Worm (Caenorhabditis elegans) whole organism, mixed stage, embryonic: ENCODE data around the gene Y82E9BL.18.

Experiments
- bed-3 ChIP-seq: fragments of 200-800 bp; sonication (Bioruptor generic); optimal IDR thresholded peaks from 3 replicates; lab custom pipeline; 2018; ENCODE audit warnings: mild to moderate bottlenecking, missing genetic modification characterization, moderate library complexity, missing compliant biosample characterization
- blmp-1 ChIP-seq: fragments of 150-350 bp; optimal IDR thresholded peaks from 2 replicates; lab custom pipeline; 2014; ENCODE audit warnings: missing biosample characterization, missing genetic modification characterization
- ceh-39 ChIP-seq: fragments of 150-350 bp; optimal IDR thresholded peaks from 2 replicates; lab custom pipeline; 2014; ENCODE audit warnings: missing biosample characterization, missing genetic modification characterization
- ceh-43 ChIP-seq: fragments of 200-800 bp; sonication (Bioruptor generic); optimal IDR thresholded peaks from 2 replicates; lab custom pipeline; 2018; ENCODE audit warnings: mild to moderate bottlenecking, missing genetic modification characterization, moderate library complexity, missing compliant biosample characterization
- ceh-83 ChIP-seq: fragments of 200-800 bp; sonication (Bioruptor generic); optimal IDR thresholded peaks from 2 replicates; lab custom pipeline; 2018; ENCODE audit warnings: mild to moderate bottlenecking, missing genetic modification characterization, missing compliant biosample characterization
- ces-1 ChIP-seq: fragments of 150-350 bp; optimal IDR thresholded peaks from 2 replicates; lab custom pipeline; 2014; ENCODE audit warnings: missing biosample characterization, missing genetic modification reagents, missing genetic modification characterization
- cnd-1 ChIP-seq: fragments of 200-800 bp; sonication (Bioruptor generic); optimal IDR thresholded peaks from 2 replicates; lab custom pipeline; 2018; ENCODE audit warnings: mild to moderate bottlenecking, missing genetic modification characterization, missing compliant biosample characterization
- drap-1 ChIP-seq: fragments of 200-800 bp; sonication (Bioruptor generic); optimal IDR thresholded peaks from 3 replicates; lab custom pipeline; 2018; ENCODE audit warnings: mild to moderate bottlenecking, missing genetic modification characterization, missing compliant biosample characterization
- elt-1 ChIP-seq: sonication (generic microtip); optimal IDR thresholded peaks from 2 replicates; lab custom pipeline; 2017; ENCODE audit warnings: missing genetic modification characterization, mild to moderate bottlenecking, missing compliant biosample characterization, antibody characterized with exemption, moderate library complexity, borderline replicate concordance; ENCODE audit not compliant: insufficient read depth
- elt-3 ChIP-seq: fragments of 150-350 bp; optimal IDR thresholded peaks from 2 replicates; lab custom pipeline; 2014; ENCODE audit warnings: missing biosample characterization, missing genetic modification characterization
- flh-1 ChIP-seq: fragments of 200-800 bp; sonication (Bioruptor generic); optimal IDR thresholded peaks from 2 replicates; lab custom pipeline; 2018; ENCODE audit warnings: mild to moderate bottlenecking, missing genetic modification characterization, moderate library complexity, missing compliant biosample characterization
- ham-2 ChIP-seq: fragments of 200-800 bp; sonication (Bioruptor generic); optimal IDR thresholded peaks from 2 replicates; lab custom pipeline; 2018; ENCODE audit warnings: mild to moderate bottlenecking, missing genetic modification characterization, missing compliant biosample characterization
- hlh-1 ChIP-seq: fragments of 150-350 bp; optimal IDR thresholded peaks from 2 replicates; lab custom pipeline; 2014; ENCODE audit warnings: missing biosample characterization, missing genetic modification reagents, missing genetic modification characterization
- lin-13 ChIP-seq: fragments of 150-350 bp; optimal IDR thresholded peaks from 2 replicates; lab custom pipeline; 2014; ENCODE audit warnings: missing biosample characterization, missing genetic modification characterization
- lin-32 ChIP-seq: fragments of 200-800 bp; sonication (Bioruptor generic); optimal IDR thresholded peaks from 2 replicates; lab custom pipeline; 2018; ENCODE audit warnings: mild to moderate bottlenecking, missing genetic modification characterization, missing compliant biosample characterization
- lsy-2 ChIP-seq: fragments of 150-350 bp; optimal IDR thresholded peaks from 2 replicates; lab custom pipeline; 2014; ENCODE audit warnings: missing biosample characterization, missing genetic modification characterization
- mab-5 ChIP-seq: fragments of 150-350 bp; optimal IDR thresholded peaks from 2 replicates; lab custom pipeline; 2014; ENCODE audit warnings: missing biosample characterization, missing genetic modification characterization
- mep-1 ChIP-seq: fragments of 150-350 bp; optimal IDR thresholded peaks from 2 replicates; lab custom pipeline; 2017; ENCODE audit warnings: missing biosample characterization, missing genetic modification reagents, missing genetic modification characterization, inconsistent platforms
- mls-2 ChIP-seq: sonication (generic microtip); optimal IDR thresholded peaks from 2 replicates; lab custom pipeline; 2016; ENCODE audit warnings: mild to moderate bottlenecking, missing genetic modification characterization, moderate library complexity, missing compliant biosample characterization
- nhr-12 ChIP-seq: fragments of 150-350 bp; optimal IDR thresholded peaks from 2 replicates; lab custom pipeline; 2014; ENCODE audit warnings: missing biosample characterization, missing genetic modification characterization
- nhr-2 ChIP-seq: fragments of 150-350 bp; optimal IDR thresholded peaks from 2 replicates; lab custom pipeline; 2014; ENCODE audit warnings: missing biosample characterization, missing genetic modification characterization
- nhr-237 ChIP-seq: fragments of 150-350 bp; optimal IDR thresholded peaks from 2 replicates; lab custom pipeline; 2014; ENCODE audit warnings: missing biosample characterization, missing genetic modification characterization
- nhr-28 ChIP-seq: fragments of 150-350 bp; optimal IDR thresholded peaks from 2 replicates; lab custom pipeline; 2014; ENCODE audit warnings: missing biosample characterization, missing genetic modification characterization
- nhr-76 ChIP-seq: sonication (generic microtip); optimal IDR thresholded peaks from 2 replicates; lab custom pipeline; 2017; ENCODE audit warnings: missing biosample characterization, missing genetic modification characterization
- pha-4 ChIP-seq: fragments of 150-350 bp; optimal IDR thresholded peaks from 2 replicates; lab custom pipeline; 2018; ENCODE audit warnings: missing biosample characterization, missing genetic modification reagents, missing genetic modification characterization
- sem-2 ChIP-seq: fragments of 200-800 bp; sonication (Bioruptor generic); optimal IDR thresholded peaks from 2 replicates; lab custom pipeline; 2018; ENCODE audit warnings: mild to moderate bottlenecking, missing genetic modification characterization, missing compliant biosample characterization
- snpc-4 ChIP-seq: fragments of 150-350 bp; optimal IDR thresholded peaks from 2 replicates; lab custom pipeline; 2014; ENCODE audit warnings: missing biosample characterization, missing genetic modification characterization
- sptf-1 ChIP-seq: sonication (generic microtip); optimal IDR thresholded peaks from 2 replicates; lab custom pipeline; 2017; ENCODE audit warnings: mild to moderate bottlenecking, missing genetic modification characterization, moderate library complexity, missing compliant biosample characterization
- tbx-8 ChIP-seq: fragments of 200-800 bp; sonication (Bioruptor generic); optimal IDR thresholded peaks from 2 replicates; lab custom pipeline; 2018; ENCODE audit warnings: mild to moderate bottlenecking, missing genetic modification characterization, moderate library complexity, missing compliant biosample characterization
- unc-120 ChIP-seq: sonication (generic microtip); optimal IDR thresholded peaks from 2 replicates; lab custom pipeline; 2017; ENCODE audit warnings: missing genetic modification characterization, missing compliant biosample characterization; ENCODE audit not compliant: poor library complexity, severe bottlenecking
- unc-62 ChIP-seq: fragments of 150-350 bp; optimal IDR thresholded peaks from 2 replicates; lab custom pipeline; 2014; ENCODE audit warnings: missing biosample characterization, missing genetic modification reagents, missing genetic modification characterization
- zip-8 ChIP-seq: fragments of 150-350 bp; optimal IDR thresholded peaks from 2 replicates; lab custom pipeline; 2014; ENCODE audit warnings: missing biosample characterization, missing genetic modification characterization
- ztf-11 ChIP-seq: fragments of 150-350 bp; optimal IDR thresholded peaks from 2 replicates; lab custom pipeline; 2014; ENCODE audit warnings: missing biosample characterization, missing genetic modification characterization

The Y82E9BL.18 gene

DNA sequence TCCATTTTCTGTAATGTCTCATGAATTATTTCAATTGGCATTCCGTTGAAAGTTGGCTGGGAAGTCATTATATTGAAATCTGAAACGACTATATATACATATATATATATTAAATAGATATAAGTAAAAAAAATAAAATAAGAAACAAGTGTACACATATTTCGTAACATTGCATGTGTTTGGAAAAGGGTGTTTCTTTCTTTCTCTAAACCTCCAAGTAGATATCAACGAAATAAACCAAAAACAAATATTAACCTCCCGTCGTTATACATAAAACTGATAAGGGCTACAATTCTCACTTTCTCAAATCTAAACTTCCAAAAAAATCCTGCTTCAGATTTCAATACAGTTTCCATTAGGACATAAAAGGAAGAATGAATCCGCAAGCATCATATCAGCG lies 18.4 kb upstream of the Y82E9BL.18 start, which contains the start of gene fbxa-79:
Gene fbxa-79, minus strand, starts transcription at position 86 of the 400 bp plus-strand sequence.
- TF ChIP-seq flh-1 (GFP tag; lab: Kevin White, UChicago) = no peak
- no peak for TF ChIP-seq drap-1 (GFP tag; lab: Kevin White, UChicago)
- TF ChIP-seq ces-1 (GFP tag; lab: Kevin White, UChicago) = no peak
- no peak for TF ChIP-seq lin-13 (tag; lab: Kevin White, UChicago)
- TF ChIP-seq pha-4 (tag; lab: Kevin White, UChicago) = no peak
- no peak for TF ChIP-seq cnd-1
- no peak for TF ChIP-seq ztf-11 (tag; lab: Kevin White, UChicago)
- TF ChIP-seq tbx-8 (GFP tag; lab: Kevin White, UChicago) = no peak
- no peak for TF ChIP-seq blmp-1 (tag; lab: Kevin White, UChicago)
- TF ChIP-seq ceh-39 = no peak
- TF ChIP-seq hlh-1 (tag; lab: Kevin White, UChicago) = no peak
- TF ChIP-seq ceh-43 = no peak
- no peak for TF ChIP-seq unc-120 (tag; lab: Kevin White, UChicago)
- TF ChIP-seq bed-3 (GFP tag; lab: Kevin White, UChicago) = no peak
- TF ChIP-seq snpc-4 = no peak
- TF ChIP-seq mls-2 = no peak
- no peak for TF ChIP-seq unc-62
- TF ChIP-seq sptf-1 (tag; lab: Kevin White, UChicago) = no peak
- no peak for TF ChIP-seq ham-2 (GFP tag; lab: Kevin White, UChicago)
- no peak for TF ChIP-seq nhr-76 (tag; lab: Kevin White, UChicago)

DNA sequence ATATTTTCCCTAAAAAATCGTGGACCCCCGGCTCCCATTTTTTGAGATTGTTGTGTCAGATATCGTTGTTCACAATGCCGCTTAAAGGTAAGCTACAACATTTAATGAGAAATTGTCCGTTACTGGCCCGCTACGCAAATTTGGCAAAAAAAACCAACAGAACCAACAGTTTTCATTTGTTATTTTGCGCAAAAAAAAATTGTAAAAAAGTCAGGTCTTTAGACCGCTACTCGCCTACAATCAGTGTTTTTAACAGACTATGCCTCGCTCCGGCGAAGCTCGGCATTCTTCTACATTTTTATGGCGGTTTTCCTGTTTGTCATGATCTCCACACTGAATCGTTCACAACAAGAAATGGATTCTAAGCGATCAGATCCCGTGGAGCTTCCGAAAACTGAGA lies 17.7 kb upstream of the Y82E9BL.18 start, which contains the start of gene Y82E9BL.12:
Gene Y82E9BL.12, plus strand, starts transcription at position 301 of the 400 bp plus-strand sequence.
- TF ChIP-seq zip-8 (tag; lab: Kevin White, UChicago) (no peak), lsy-2 (no peak), snpc-4 (no peak), cnd-1 (no peak), ceh-83 (GFP tag; lab: Kevin White, UChicago) (no peak), unc-62 (no peak), flh-1 (GFP tag; lab: Kevin White, UChicago) (no peak), ceh-43 (no peak), nhr-2 (tag; lab: Kevin White, UChicago) (no peak), sptf-1 (tag; lab: Kevin White, UChicago) (no peak), hlh-1 (tag; lab: Kevin White, UChicago) (no peak), elt-3 (tag; lab: Kevin White, UChicago) (no peak), nhr-237 (tag; lab: Kevin White, UChicago) (no peak), nhr-28 (tag; lab: Kevin White, UChicago) (no peak), tbx-8 (GFP tag; lab: Kevin White, UChicago) (no peak), unc-120 (tag; lab: Kevin White, UChicago) (no peak), ham-2 (GFP tag; lab: Kevin White, UChicago) (no peak), mab-5 (tag; lab: Kevin White, UChicago) (no peak), mls-2 (no peak)

DNA sequence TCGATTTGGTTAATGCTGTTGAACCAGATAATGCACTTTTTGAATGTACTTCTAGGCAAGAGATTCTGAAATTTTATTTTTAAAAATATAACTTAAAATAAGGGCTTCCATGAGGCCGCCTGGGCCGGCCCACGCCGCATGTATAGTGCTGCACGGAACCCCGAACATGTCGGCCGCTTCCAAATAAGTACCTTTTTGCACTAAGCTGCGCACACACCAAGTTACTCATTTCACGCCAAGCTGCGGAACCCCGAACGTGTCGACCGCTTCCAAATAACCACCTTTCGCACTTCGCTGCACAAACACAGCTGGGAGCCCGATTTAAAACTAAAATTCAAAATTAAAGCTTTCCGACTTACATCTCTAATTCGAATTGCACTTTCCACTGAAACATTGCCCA lies 15.2 kb upstream of the Y82E9BL.18 start:
- no peak for TF ChIP-seq ceh-83 (GFP tag; lab: Kevin White, UChicago)
- TF ChIP-seq flh-1 (GFP tag; lab: Kevin White, UChicago) = no peak
- TF ChIP-seq hlh-1 (tag; lab: Kevin White, UChicago) = no peak
- no peak for TF ChIP-seq mls-2

DNA sequence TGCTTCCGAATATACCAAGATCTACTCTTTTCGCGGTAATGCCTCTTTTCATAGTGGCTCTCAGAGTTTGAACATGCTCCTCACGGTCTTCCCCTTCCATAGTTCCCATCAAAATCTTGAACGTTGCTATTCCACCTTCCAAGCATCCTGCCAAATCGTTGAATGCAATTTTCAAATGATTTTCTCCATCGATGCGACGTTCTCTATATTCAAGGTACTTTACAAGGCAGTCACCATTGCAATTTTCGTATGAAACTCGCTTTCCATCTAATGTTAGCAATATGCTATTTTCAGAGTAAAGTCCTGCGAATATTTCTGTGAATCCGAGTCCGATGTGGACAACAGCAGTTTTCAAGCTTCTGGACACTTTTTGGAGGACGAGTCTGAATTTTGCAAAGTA lies 12.3 kb upstream of the Y82E9BL.18 start:
- TF ChIP-seq zip-8 (tag; lab: Kevin White, UChicago) (no peak), bed-3 (GFP tag; lab: Kevin White, UChicago) (no peak), ces-1 (GFP tag; lab: Kevin White, UChicago) (no peak), lin-32 (GFP tag; lab: Kevin White, UChicago) (no peak), nhr-76 (tag; lab: Kevin White, UChicago) (no peak)

DNA sequence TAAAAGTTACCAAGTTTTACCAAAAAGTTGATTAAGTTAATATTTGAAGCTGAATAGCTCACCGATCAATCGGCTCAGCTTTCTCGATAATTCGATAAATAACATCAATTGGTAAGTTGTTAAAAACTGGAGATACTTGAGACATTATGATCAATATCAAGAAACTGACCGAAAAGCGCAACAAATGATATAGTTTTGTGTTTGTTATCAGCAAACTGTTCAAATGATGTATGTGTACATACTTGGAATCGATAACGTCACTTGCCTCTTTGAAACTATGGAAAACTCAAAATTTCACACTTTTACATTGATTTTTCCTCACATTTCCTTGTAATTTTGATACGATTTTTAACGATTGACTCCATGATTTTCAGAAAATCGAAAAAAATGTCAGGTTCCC lies 11.6 kb upstream of the Y82E9BL.18 start, which contains the start of the genes fbxa-80 and fbxa-19:
Gene fbxa-80, minus strand, starts transcription at position 173 of the 400 bp plus-strand sequence.
Gene fbxa-19, plus strand, starts transcription at position 364 of the 400 bp plus-strand sequence.
- TF ChIP-seq nhr-2 (tag; lab: Kevin White, UChicago) (no peak), nhr-12 (tag; lab: Kevin White, UChicago) (no peak), nhr-76 (tag; lab: Kevin White, UChicago) (no peak), elt-3 (tag; lab: Kevin White, UChicago) (no peak), snpc-4 (no peak), sem-2 (GFP tag; lab: Kevin White, UChicago) (no peak), lin-13 (tag; lab: Kevin White, UChicago) (no peak), elt-1 (tag; lab: Kevin White, UChicago) (no peak), unc-120 (tag; lab: Kevin White, UChicago) (no peak), unc-62 (no peak), blmp-1 (tag; lab: Kevin White, UChicago) (no peak), zip-8 (tag; lab: Kevin White, UChicago) (no peak), cnd-1 (no peak), tbx-8 (GFP tag; lab: Kevin White, UChicago) (no peak), nhr-28 (tag; lab: Kevin White, UChicago) (no peak), mep-1 (tag; lab: Kevin White, UChicago) (no peak), bed-3 (GFP tag; lab: Kevin White, UChicago) (no peak)
- TF ChIP-seq, all 35 proteins: peak for 0
